Worm (Caenorhabditis elegans): ENCODE measurements around the gene srlf-19.

DNA sequence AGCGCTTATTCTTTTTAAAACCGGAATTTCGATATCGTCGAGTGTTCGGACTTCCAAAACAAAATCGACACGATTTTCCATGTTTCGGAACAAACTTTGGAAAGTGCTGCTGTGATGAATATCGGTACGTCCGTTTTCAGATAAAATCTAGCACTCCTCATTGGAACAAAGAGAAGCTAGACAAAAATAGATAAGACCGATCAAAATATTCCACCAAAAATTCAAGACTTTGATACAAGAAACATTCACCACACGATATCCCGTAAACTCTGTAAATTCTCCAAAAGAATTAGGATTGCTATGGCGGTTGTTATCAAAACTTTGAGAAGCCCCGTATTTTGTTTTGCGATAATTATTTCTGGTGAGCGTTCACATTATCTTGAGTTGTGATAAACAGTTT lies 37.9 kb downstream of the srlf-19 start, which contains the start of gene C14C6.3:
- TF ChIP-seq C04F5.9 (tag; optimal IDR thresholded peaks at IDR 0.05) = no peak
- TF ChIP-seq nhr-76 (tag; optimal IDR thresholded peaks at IDR 0.05) = no peak
- TF ChIP-seq sox-4 (tag; optimal IDR thresholded peaks at IDR 0.05) = no peak
- no peak for TF ChIP-seq aly-2 (tag; optimal IDR thresholded peaks at IDR 0.05)
- no peak for TF ChIP-seq blmp-1 (tag; optimal IDR thresholded peaks at IDR 0.05)
- TF ChIP-seq efl-1 (optimal IDR thresholded peaks at IDR 0.05) = no peak
- no peak for TF ChIP-seq efl-1 (GFP tag; optimal IDR thresholded peaks at IDR 0.05 in 1 of 2)
- no peak for TF ChIP-seq skn-1 (tag; optimal IDR thresholded peaks at IDR 0.05)
- no peak for TF ChIP-seq sptf-1 (tag; optimal IDR thresholded peaks at IDR 0.05)
- TF ChIP-seq mep-1 (tag; optimal IDR thresholded peaks at IDR 0.05) = no peak

Data from whole organism, L1 larva.